Worm (Caenorhabditis elegans) whole organism, L3 larva: ENCODE results near the gene Y17G9B.4.

ENCODE experiments used
- ama-1 ChIP-seq: fragments of 150-350 bp; optimal IDR thresholded peaks from 2 replicates; lab custom pipeline; 2018
- ceh-28 ChIP-seq: fragments of 150-350 bp; optimal IDR thresholded peaks from 2 replicates; lab custom pipeline; 2014; ENCODE audit warnings: missing biosample characterization, missing genetic modification reagents, missing genetic modification characterization
- egl-27 ChIP-seq: sonication (generic microtip); optimal IDR thresholded peaks from 4 replicates; lab custom pipeline; 2017; ENCODE audit warnings: missing biosample characterization, missing genetic modification reagents, missing genetic modification characterization
- elt-3 ChIP-seq, 3 experiments: fragments of 150-350 bp in 1 of 3; sonication (generic microtip) in 2 of 3; optimal IDR thresholded peaks; 2 replicates in 2 of 3; 4 replicates in 1 of 3; lab custom pipeline; 2014 to 2017; ENCODE audit warnings: missing biosample characterization in 3 of 3, missing genetic modification characterization in 3 of 3
- fos-1 ChIP-seq: fragments of 150-350 bp; optimal IDR thresholded peaks from 2 replicates; lab custom pipeline; 2014; ENCODE audit warnings: missing biosample characterization, missing genetic modification characterization
- lin-39 ChIP-seq: fragments of 150-350 bp; optimal IDR thresholded peaks from 2 replicates; lab custom pipeline; 2018; ENCODE audit warnings: missing biosample characterization, missing genetic modification reagents, missing genetic modification characterization
- nfya-1 ChIP-seq: sonication (generic microtip); optimal IDR thresholded peaks from 2 replicates; lab custom pipeline; 2017; ENCODE audit warnings: missing genetic modification characterization, mild to moderate bottlenecking, missing compliant biosample characterization, antibody characterized with exemption, moderate library complexity; ENCODE audit not compliant: insufficient read depth
- pha-4 ChIP-seq: fragments of 150-350 bp; optimal IDR thresholded peaks from 2 replicates; lab custom pipeline; 2014; ENCODE audit warnings: missing biosample characterization, missing genetic modification reagents, missing genetic modification characterization
- snpc-4 ChIP-seq: fragments of 150-350 bp; optimal IDR thresholded peaks from 2 replicates; lab custom pipeline; 2014; ENCODE audit warnings: missing biosample characterization, missing genetic modification characterization
- zag-1 ChIP-seq: fragments of 150-350 bp; optimal IDR thresholded peaks from 2 replicates; lab custom pipeline; 2014; ENCODE audit warnings: missing biosample characterization, missing genetic modification characterization

- TF ChIP-seq elt-3 (tag; optimal IDR thresholded peaks at IDR 0.05; lab: Kevin White, UChicago) (no peak), zag-1 (no peak), pha-4 (tag; lab: Kevin White, UChicago) (no peak), ceh-28 (tag; lab: Kevin White, UChicago) (no peak), egl-27 (tag; lab: Kevin White, UChicago) (no peak), ama-1 (lab: Kevin White, UChicago) (no peak), nfya-1 (no peak), snpc-4 (tag; lab: Kevin White, UChicago) (no peak), fos-1 (tag; lab: Kevin White, UChicago) (no peak), lin-39 (tag; lab: Kevin White, UChicago) (no peak)
Measured at ce11 chrIV:4802494-4802893, 50.6 kb downstream of the Y17G9B.4 start, which contains the start of gene dpf-7.
